Worm (Caenorhabditis elegans): Measurements from ENCODE around the gene srd-64.

ce11 chrIII:1744486-1744885 is 49.6 kb upstream of the srd-64 start:
- TF ChIP-seq dao-5 (tag; optimal IDR thresholded peaks at IDR 0.05) (no peak), him-1 (tag; optimal IDR thresholded peaks at IDR 0.05) (no peak), W03F9.2 (tag; optimal IDR thresholded peaks at IDR 0.05) (no peak)

All from whole organism, L4/young adult.